Fruit fly (Drosophila melanogaster) whole organism, pupa: ENCODE measurements around the gene CG14383.
A peak's percentile ranks its signal among the peaks of the same experiment; 100 is the strongest.

Source experiments
- CG10348 ChIP-seq: fragments of 200-800 bp; sonication (Bioruptor generic); IDR thresholded peaks from 2 replicates; pipeline ENCODE4 v1.3.6; 2022; ENCODE audit warnings: missing biosample characterization, missing genetic modification characterization
- CG32121 ChIP-seq: fragments of 200-800 bp; sonication (Bioruptor generic); IDR thresholded peaks from 2 replicates; pipeline ENCODE4 v1.3.6; 2022; ENCODE audit warnings: missing biosample characterization, missing genetic modification characterization
- Pif1B ChIP-seq: fragments of 200-800 bp; sonication (Bioruptor generic); optimal IDR thresholded peaks from 3 replicates; lab custom pipeline; 2016; ENCODE audit warnings: missing biosample characterization, missing genetic modification characterization
- fd96Ca ChIP-seq: fragments of 200-800 bp; sonication (Bioruptor generic); IDR thresholded peaks from 3 replicates; pipeline ENCODE4 v1.3.6; 2022; ENCODE audit warnings: missing biosample characterization, missing genetic modification characterization

- TF ChIP-seq fd96Ca (GFP tag; lab: Robert Waterston, UW) (peak; percentile 32; the same call in 1 of the 3 replicates), CG10348 (GFP tag; lab: Robert Waterston, UW) (no peak), Pif1B (GFP tag; lab: Kevin White, UChicago) (no peak), CG32121 (GFP tag; lab: Robert Waterston, UW) (0 out of 2 replicates have a peak, but pooled peaks have one; percentile 14)
Measured at dm6 chr3R:13012990-13013389, 24.7 kb upstream of the CG14383 start.
